Fruit fly (Drosophila melanogaster): ENCODE measurements around the gene CG42570.
A peak's percentile ranks its signal among the peaks of the same experiment; 100 is the strongest.

Gene CG42570

dm6 chr3L:15706199-15706598 lies 11.4 kb upstream of the CG42570 start:
- TF ChIP-seq nau (GFP tag; optimal IDR thresholded peaks at IDR 0.05) (no peak), Med (GFP tag) (peak; percentile 69), CG1233 (GFP tag; optimal IDR thresholded peaks at IDR 0.05) (peak; percentile 39), inv (GFP tag; IDR thresholded peaks at IDR 0.05; ENCODE audit: partially characterized antibody) (no peak), twi (tag; optimal IDR thresholded peaks at IDR 0.05) (no peak), fd64A (GFP tag; optimal IDR thresholded peaks at IDR 0.05) (peak; percentile 28), onecut (GFP tag; IDR thresholded peaks at IDR 0.05) (peak; percentile 40; the same call in 1 of the 2 replicates), CG2678 (tag; optimal IDR thresholded peaks at IDR 0.05) (peak; percentile 28), Kr (GFP tag; optimal IDR thresholded peaks at IDR 0.05) (peak; percentile 2), CG15269 (tag; optimal IDR thresholded peaks at IDR 0.05) (no peak), CG15601 (tag; optimal IDR thresholded peaks at IDR 0.05) (peak; percentile 47), Awh (GFP tag; IDR thresholded peaks at IDR 0.05) (peak; percentile 54; the same call in 1 of the 2 replicates), Hey (tag; optimal IDR thresholded peaks at IDR 0.05) (no peak), Pdp1 (GFP tag; optimal IDR thresholded peaks at IDR 0.05) (peak in 1 of 2 experiments; percentile 34), CG10543 (GFP tag; optimal IDR thresholded peaks at IDR 0.05) (peak; percentile 34), gsb (GFP tag; IDR thresholded peaks at IDR 0.05) (no peak), cato (GFP tag; optimal IDR thresholded peaks at IDR 0.05; ENCODE audit: borderline replicate concordance) (no peak), CG2202 (tag; optimal IDR thresholded peaks at IDR 0.05) (peak; percentile 25), CG31365 (tag; optimal IDR thresholded peaks at IDR 0.05) (no peak), fd96Cb (tag; optimal IDR thresholded peaks at IDR 0.05) (no peak), CG33557 (GFP tag; optimal IDR thresholded peaks at IDR 0.05) (peak; percentile 53), HLHmδ (GFP tag; optimal IDR thresholded peaks at IDR 0.05) (peak; percentile 20), grn (GFP tag; optimal IDR thresholded peaks at IDR 0.05) (peak; percentile 61), CG17359 (tag; optimal IDR thresholded peaks at IDR 0.05) (peak; percentile 15), HLH54F (GFP tag; optimal IDR thresholded peaks at IDR 0.05) (no peak), CG12071 (GFP tag; optimal IDR thresholded peaks at IDR 0.05) (no peak), CG10431 (GFP tag; optimal IDR thresholded peaks at IDR 0.05) (peak; percentile 54), CG16863 (GFP tag; optimal IDR thresholded peaks at IDR 0.05) (no peak), run (tag; optimal IDR thresholded peaks at IDR 0.05) (no peak), grau (tag; optimal IDR thresholded peaks at IDR 0.05) (no peak), pan (optimal IDR thresholded peaks at IDR 0.05) (no peak), pan (GFP tag; optimal IDR thresholded peaks at IDR 0.05 in 1 of 2, IDR thresholded peaks at IDR 0.05 in 1 of 2) (peak in 1 of 2 experiments; percentile 29), CrebB (tag; optimal IDR thresholded peaks at IDR 0.05) (no peak), CG14441 (GFP tag; IDR thresholded peaks at IDR 0.05) (no peak), CG8281 (tag; optimal IDR thresholded peaks at IDR 0.05) (peak; percentile 68), exex (tag; optimal IDR thresholded peaks at IDR 0.05) (peak; percentile 9), chm (GFP tag; IDR thresholded peaks at IDR 0.05) (peak; percentile 60; the same call in 1 of the 2 replicates), CG8290 (GFP tag; optimal IDR thresholded peaks at IDR 0.05) (no peak), CG8290 (tag; optimal IDR thresholded peaks at IDR 0.05) (peak in 1 of 2 experiments; percentile 7), D (optimal IDR thresholded peaks at IDR 0.05) (no peak), D (GFP tag; optimal IDR thresholded peaks at IDR 0.05) (peak; percentile 4), sqz (GFP tag; optimal IDR thresholded peaks at IDR 0.05) (peak; percentile 2), CG6813 (GFP tag; optimal IDR thresholded peaks at IDR 0.05) (peak; percentile 21), Hr78 (GFP tag; optimal IDR thresholded peaks at IDR 0.05) (peak in 1 of 2 experiments; percentile 59), emc (GFP tag; optimal IDR thresholded peaks at IDR 0.05) (no peak), Sox100B (GFP tag; optimal IDR thresholded peaks at IDR 0.05) (peak; percentile 42), tin (GFP tag; optimal IDR thresholded peaks at IDR 0.05) (no peak), Deaf1 (tag; optimal IDR thresholded peaks at IDR 0.05) (no peak), CG33213 (GFP tag; optimal IDR thresholded peaks at IDR 0.05) (no peak), Asciz (GFP tag; optimal IDR thresholded peaks at IDR 0.05) (peak; percentile 36)
